Worm (Caenorhabditis elegans) whole organism, young adult: ENCODE data around the gene F43G6.17.
A peak's percentile ranks its signal among the peaks of the same experiment; 100 is the strongest.

ENCODE experiments used
- B0019.2 ChIP-seq: fragments of 200-800 bp; sonication (Bioruptor generic); conservative IDR thresholded peaks from 2 replicates; pipeline ENCODE4 v1.3.6; 2022; ENCODE audit warnings: missing genetic modification reagents, missing genetic modification characterization, missing compliant biosample characterization
- D2030.7 ChIP-seq: fragments of 200-800 bp; sonication (Bioruptor generic); IDR thresholded peaks from 2 replicates; pipeline ENCODE4 v1.3.6; 2022; ENCODE audit warnings: missing genetic modification reagents, missing genetic modification characterization, missing compliant biosample characterization
- F23B12.7 ChIP-seq: sonication (generic microtip); optimal IDR thresholded peaks from 2 replicates; lab custom pipeline; 2017; ENCODE audit warnings: missing genetic modification characterization, mild to moderate bottlenecking, missing compliant biosample characterization, antibody characterized with exemption, moderate library complexity; ENCODE audit not compliant: insufficient read depth
- F33H1.4 ChIP-seq: fragments of 200-800 bp; sonication (Bioruptor generic); IDR thresholded peaks from 2 replicates; pipeline ENCODE4 v1.3.6; 2022; ENCODE audit warnings: missing genetic modification reagents, missing genetic modification characterization, missing compliant biosample characterization
- F52B5.7 ChIP-seq: sonication (generic microtip); optimal IDR thresholded peaks from 2 replicates; lab custom pipeline; 2016; ENCODE audit warnings: mild to moderate bottlenecking, missing genetic modification characterization, missing compliant biosample characterization
- F55B11.4 ChIP-seq: sonication (generic microtip); optimal IDR thresholded peaks from 2 replicates; lab custom pipeline; 2016; ENCODE audit warnings: missing compliant biosample characterization, missing genetic modification characterization, borderline replicate concordance; ENCODE audit not compliant: insufficient read depth
- T07F8.4 ChIP-seq: sonication (generic microtip); optimal IDR thresholded peaks from 2 replicates; lab custom pipeline; 2016; ENCODE audit warnings: mild to moderate bottlenecking, missing genetic modification characterization, moderate library complexity, missing compliant biosample characterization
- Y53G8AR.9 ChIP-seq: fragments of 200-800 bp; sonication (Bioruptor generic); conservative IDR thresholded peaks from 2 replicates; pipeline ENCODE4 v1.3.6; 2022; ENCODE audit warnings: missing genetic modification reagents, missing genetic modification characterization, missing compliant biosample characterization
- Y67H2A.10 ChIP-seq: fragments of 200-800 bp; sonication (Bioruptor generic); conservative IDR thresholded peaks from 2 replicates; pipeline ENCODE4 v1.3.6; 2022; ENCODE audit warnings: missing genetic modification reagents, missing genetic modification characterization, missing compliant biosample characterization
- akir-1 ChIP-seq: fragments of 200-800 bp; sonication (Bioruptor generic); optimal IDR thresholded peaks from 2 replicates; lab custom pipeline; 2018; ENCODE audit warnings: mild to moderate bottlenecking, missing genetic modification characterization, moderate library complexity, missing compliant biosample characterization
- ama-1 ChIP-seq, 3 experiments: fragments of 150-350 bp in 1 of 3; sonication (generic microtip) in 2 of 3; optimal IDR thresholded peaks; 2 replicates each; lab custom pipeline; 2014 to 2018; ENCODE audit warnings: missing biosample characterization in 2 of 3, missing genetic modification characterization in 2 of 3, missing genetic modification reagents in 2 of 3
- aptf-2 ChIP-seq: fragments of 200-800 bp; sonication (Bioruptor generic); conservative IDR thresholded peaks from 2 replicates; pipeline ENCODE4 v1.3.6; 2022; ENCODE audit warnings: missing genetic modification reagents, missing genetic modification characterization, missing compliant biosample characterization
- aptf-3 ChIP-seq: fragments of 200-800 bp; sonication (Bioruptor generic); IDR thresholded peaks from 2 replicates; pipeline ENCODE4 v1.3.6; 2022; ENCODE audit warnings: missing genetic modification characterization, missing compliant biosample characterization
- attf-5 ChIP-seq: fragments of 200-800 bp; sonication (Bioruptor generic); optimal IDR thresholded peaks from 2 replicates; lab custom pipeline; 2018; ENCODE audit warnings: mild to moderate bottlenecking, missing genetic modification characterization, missing compliant biosample characterization
- cebp-1 ChIP-seq, 2 experiments: fragments of 200-800 bp in 1 of 2; sonication (Bioruptor generic) in 1 of 2; sonication (generic microtip) in 1 of 2; IDR thresholded peaks in 1 of 2; optimal IDR thresholded peaks in 1 of 2; 2 replicates each; pipeline versions ENCODE4 v1.3.6 to Lab custom; 2017 to 2022; ENCODE audit warnings: missing compliant biosample characterization in 2 of 2, missing genetic modification characterization in 2 of 2, mild to moderate bottlenecking in 1 of 2, missing genetic modification reagents in 1 of 2, moderate library complexity in 1 of 2
- ceh-100 ChIP-seq: fragments of 200-800 bp; sonication (Bioruptor generic); IDR thresholded peaks from 2 replicates; pipeline ENCODE4 v1.3.6; 2022; ENCODE audit warnings: missing genetic modification reagents, missing genetic modification characterization, missing compliant biosample characterization
- ceh-40 ChIP-seq: fragments of 200-800 bp; sonication (Bioruptor generic); IDR thresholded peaks from 2 replicates; pipeline ENCODE4 v1.3.6; 2022; ENCODE audit warnings: missing genetic modification characterization, missing compliant biosample characterization
- ceh-58 ChIP-seq: fragments of 200-800 bp; sonication (Bioruptor generic); IDR thresholded peaks from 2 replicates; pipeline ENCODE4 v1.3.6; 2022; ENCODE audit warnings: missing genetic modification characterization, missing compliant biosample characterization
- ceh-79 ChIP-seq: sonication (generic microtip); optimal IDR thresholded peaks from 2 replicates; lab custom pipeline; 2017; ENCODE audit warnings: mild to moderate bottlenecking, missing genetic modification characterization, missing compliant biosample characterization
- ceh-91 ChIP-seq: fragments of 200-800 bp; sonication (Bioruptor generic); IDR thresholded peaks from 2 replicates; pipeline ENCODE4 v1.3.6; 2022; ENCODE audit warnings: missing genetic modification reagents, missing genetic modification characterization, missing compliant biosample characterization
- dox-1 ChIP-seq: fragments of 200-800 bp; sonication (Bioruptor generic); IDR thresholded peaks from 2 replicates; pipeline ENCODE4 v1.3.6; 2022; ENCODE audit warnings: missing genetic modification reagents, missing genetic modification characterization, missing compliant biosample characterization
- egrh-3 ChIP-seq: fragments of 200-800 bp; sonication (Bioruptor generic); IDR thresholded peaks from 2 replicates; pipeline ENCODE4 v1.3.6; 2022; ENCODE audit warnings: missing genetic modification reagents, missing genetic modification characterization, missing compliant biosample characterization
- ets-4 ChIP-seq: fragments of 200-800 bp; sonication (Bioruptor generic); optimal IDR thresholded peaks from 2 replicates; lab custom pipeline; 2018; ENCODE audit warnings: mild to moderate bottlenecking, missing genetic modification characterization, missing compliant biosample characterization
- hlh-26 ChIP-seq: fragments of 200-800 bp; sonication (Bioruptor generic); conservative IDR thresholded peaks from 2 replicates; pipeline ENCODE4 v1.3.6; 2022; ENCODE audit warnings: missing genetic modification reagents, missing genetic modification characterization, missing compliant biosample characterization
- hmg-1.2 ChIP-seq: fragments of 200-800 bp; sonication (Bioruptor generic); IDR thresholded peaks from 2 replicates; pipeline ENCODE4 v1.3.6; 2022; ENCODE audit warnings: missing genetic modification reagents, missing genetic modification characterization, missing compliant biosample characterization
- lin-35 ChIP-seq, 3 experiments: fragments of 150-350 bp in 2 of 3; sonication (generic microtip) in 1 of 3; optimal IDR thresholded peaks; 2 replicates each; lab custom pipeline; 2014 to 2018; ENCODE audit warnings: missing biosample characterization in 3 of 3, missing genetic modification characterization in 3 of 3, missing genetic modification reagents in 3 of 3
- madf-6 ChIP-seq: fragments of 200-800 bp; sonication (Bioruptor generic); IDR thresholded peaks from 2 replicates; pipeline ENCODE4 v1.3.6; 2022; ENCODE audit warnings: missing genetic modification reagents, missing genetic modification characterization, missing compliant biosample characterization
- mcd-1 ChIP-seq: fragments of 200-800 bp; sonication (Bioruptor generic); IDR thresholded peaks from 2 replicates; pipeline ENCODE4 v1.3.6; 2022; ENCODE audit warnings: missing genetic modification reagents, missing genetic modification characterization, missing compliant biosample characterization
- mel-28 ChIP-seq: sonication (generic microtip); optimal IDR thresholded peaks from 2 replicates; lab custom pipeline; 2016; ENCODE audit warnings: borderline replicate concordance, mild to moderate bottlenecking, missing genetic modification characterization, missing compliant biosample characterization
- mes-4 ChIP-seq: sonication (generic microtip); optimal IDR thresholded peaks from 2 replicates; lab custom pipeline; 2016; ENCODE audit warnings: missing genotype, missing genetic modification characterization, missing compliant biosample characterization
- nfya-1 ChIP-seq: sonication (generic microtip); optimal IDR thresholded peaks from 2 replicates; lab custom pipeline; 2017; ENCODE audit warnings: antibody characterized with exemption, missing compliant biosample characterization, missing genetic modification characterization, borderline replicate concordance; ENCODE audit not compliant: insufficient read depth
- nfyb-1 ChIP-seq: fragments of 200-800 bp; sonication (Bioruptor generic); IDR thresholded peaks from 2 replicates; pipeline ENCODE4 v1.3.6; 2022; ENCODE audit warnings: missing genetic modification reagents, missing genetic modification characterization, missing compliant biosample characterization
- nhr-120 ChIP-seq: fragments of 200-800 bp; sonication (Bioruptor generic); IDR thresholded peaks from 2 replicates; pipeline ENCODE4 v1.3.6; 2022; ENCODE audit warnings: missing genetic modification characterization, missing compliant biosample characterization
- nhr-80 ChIP-seq: sonication (generic microtip); optimal IDR thresholded peaks from 2 replicates; lab custom pipeline; 2016; ENCODE audit warnings: missing genetic modification characterization, missing compliant biosample characterization
- pbrm-1 ChIP-seq: fragments of 200-800 bp; sonication (Bioruptor generic); IDR thresholded peaks from 2 replicates; pipeline ENCODE4 v1.3.6; 2022; ENCODE audit warnings: missing genetic modification reagents, missing genetic modification characterization, missing compliant biosample characterization
- rcor-1 ChIP-seq: fragments of 200-800 bp; sonication (Bioruptor generic); IDR thresholded peaks from 2 replicates; pipeline ENCODE4 v1.3.6; 2022; ENCODE audit warnings: missing genetic modification reagents, missing genetic modification characterization, missing compliant biosample characterization
- snpc-4 ChIP-seq, 5 experiments: fragments of 150-350 bp in 1 of 5; sonication (generic microtip) in 4 of 5; optimal IDR thresholded peaks; 2 replicates each; lab custom pipeline; 2014 to 2018; ENCODE audit warnings: missing genetic modification characterization in 5 of 5, missing biosample characterization in 3 of 5, antibody characterized with exemption in 2 of 5, mild to moderate bottlenecking in 2 of 5, missing compliant biosample characterization in 2 of 5, missing genotype in 2 of 5, moderate library complexity in 2 of 5, missing genetic modification reagents in 1 of 5
- tbp1 ChIP-seq: fragments of 200-800 bp; sonication (Bioruptor generic); optimal IDR thresholded peaks from 2 replicates; lab custom pipeline; 2018; ENCODE audit warnings: mild to moderate bottlenecking, missing genetic modification characterization, missing compliant biosample characterization
- xnd-1 ChIP-seq: sonication (generic microtip); optimal IDR thresholded peaks from 2 replicates; lab custom pipeline; 2016; ENCODE audit warnings: missing genotype, missing genetic modification reagents, missing genetic modification characterization, missing compliant biosample characterization
- zfh-2 ChIP-seq: fragments of 200-800 bp; sonication (Bioruptor generic); conservative IDR thresholded peaks from 2 replicates; pipeline ENCODE4 v1.3.6; 2022; ENCODE audit warnings: missing genetic modification reagents, missing genetic modification characterization, missing compliant biosample characterization
- ztf-18 ChIP-seq: sonication (generic microtip); optimal IDR thresholded peaks from 2 replicates; lab custom pipeline; 2016; ENCODE audit warnings: missing genotype, mild to moderate bottlenecking, missing genetic modification characterization, missing compliant biosample characterization
- ztf-3 ChIP-seq: fragments of 200-800 bp; sonication (Bioruptor generic); optimal IDR thresholded peaks from 2 replicates; lab custom pipeline; 2018; ENCODE audit warnings: mild to moderate bottlenecking, missing genetic modification characterization, missing compliant biosample characterization

The F43G6.17 gene

ce11 chrII:11810436-11810835 is 7.9 kb downstream of the F43G6.17 start, which contains the start of gene F43G6.7 (continued):
- TF ChIP-seq lin-35 (GFP tag; optimal IDR thresholded peaks at IDR 0.05; lab: Kevin White, UChicago), result no peak
- no peak for TF ChIP-seq ceh-40
- TF ChIP-seq aptf-3, result 0 out of 2 replicates have a peak, but pooled peaks have one; percentile 80
- TF ChIP-seq ets-4 (GFP tag; lab: Kevin White, UChicago), result no peak
- TF ChIP-seq hlh-26, result no peak
- TF ChIP-seq B0019.2 (GFP tag; lab: Robert Waterston, UW), result no peak
- no peak for TF ChIP-seq Y53G8AR.9 (GFP tag; lab: Robert Waterston, UW)
- TF ChIP-seq nfyb-1, result no peak
- TF ChIP-seq Y67H2A.10 (GFP tag; lab: Robert Waterston, UW), result no peak
- TF ChIP-seq nfya-1 (tag; lab: Kevin White, UChicago), result no peak
- TF ChIP-seq ceh-100 (GFP tag; lab: Robert Waterston, UW), result no peak
- TF ChIP-seq zfh-2 (GFP tag; lab: Robert Waterston, UW), result 0 out of 2 replicates have a peak, but pooled peaks have one; percentile 21
- TF ChIP-seq aptf-2, result peak; percentile 96

- TF ChIP-seq egrh-3 (GFP tag; lab: Robert Waterston, UW), result peak; percentile 20; the same call in 1 of the 2 replicates
- TF ChIP-seq zfh-2 (GFP tag; lab: Robert Waterston, UW), result peak; percentile 57; the same call in 1 of the 2 replicates
- no peak for TF ChIP-seq xnd-1
Measured at ce11 chrII:11811241-11811640, 8.7 kb downstream of the F43G6.17 start.

- TF ChIP-seq nhr-120 (GFP tag; lab: Robert Waterston, UW), result no peak
- TF ChIP-seq tbp1, result no peak
- TF ChIP-seq aptf-2, result no peak
- no peak for TF ChIP-seq mes-4 (tag; lab: Kevin White, UChicago)
- TF ChIP-seq aptf-3, result no peak
- TF ChIP-seq ztf-18, result peak; percentile 6
- no peak for TF ChIP-seq akir-1 (GFP tag; lab: Kevin White, UChicago)
- no peak for TF ChIP-seq ceh-100 (GFP tag; lab: Robert Waterston, UW)
- peak; percentile 80 for TF ChIP-seq attf-5 (GFP tag; lab: Kevin White, UChicago)
- no peak for TF ChIP-seq nhr-80 (tag; lab: Kevin White, UChicago)
- TF ChIP-seq dox-1, result 0 out of 2 replicates have a peak, but pooled peaks have one; percentile 42
- TF ChIP-seq rcor-1 (GFP tag; lab: Robert Waterston, UW), result 0 out of 2 replicates have a peak, but pooled peaks have one; percentile 14
- TF ChIP-seq ceh-79, result no peak
- no peak for TF ChIP-seq snpc-4 (GFP tag; optimal IDR thresholded peaks at IDR 0.05; lab: Kevin White, UChicago)
- no peak for TF ChIP-seq snpc-4 (tag; optimal IDR thresholded peaks at IDR 0.05; lab: Kevin White, UChicago)
- TF ChIP-seq ztf-3 (GFP tag; lab: Kevin White, UChicago), result no peak
- no peak for TF ChIP-seq T07F8.4 (tag; lab: Kevin White, UChicago)
- TF ChIP-seq F23B12.7 (tag; lab: Kevin White, UChicago), result no peak
- peak; percentile 59 for TF ChIP-seq pbrm-1
- TF ChIP-seq mcd-1 (GFP tag; lab: Robert Waterston, UW), result peak; percentile 45; the same call in 1 of the 2 replicates
- no peak for TF ChIP-seq F52B5.7 (tag; lab: Kevin White, UChicago)
- no peak for TF ChIP-seq F33H1.4
- TF ChIP-seq D2030.7, result no peak
- TF ChIP-seq ceh-91 (GFP tag; lab: Robert Waterston, UW), result no peak
- peak; percentile 35; the same call in 1 of the 2 replicates for TF ChIP-seq zfh-2 (GFP tag; lab: Robert Waterston, UW)
- TF ChIP-seq ceh-58 (GFP tag; lab: Robert Waterston, UW), result no peak
- TF ChIP-seq hmg-1.2, result peak; percentile 80
- TF ChIP-seq cebp-1 (GFP tag; IDR thresholded peaks at IDR 0.05; lab: Robert Waterston, UW), result no peak
- no peak for TF ChIP-seq cebp-1 (tag; optimal IDR thresholded peaks at IDR 0.05; lab: Kevin White, UChicago)
- TF ChIP-seq madf-6, result no peak
- TF ChIP-seq mel-28 (tag; lab: Kevin White, UChicago), result peak; percentile 28
- TF ChIP-seq xnd-1, result no peak
- TF ChIP-seq lin-35 (GFP tag; optimal IDR thresholded peaks at IDR 0.05; lab: Kevin White, UChicago), result no peak
- no peak for TF ChIP-seq F55B11.4 (tag; lab: Kevin White, UChicago)
- TF ChIP-seq ama-1 (optimal IDR thresholded peaks at IDR 0.05; lab: Kevin White, UChicago), result peak; percentile 83
- TF ChIP-seq ama-1 (GFP tag; optimal IDR thresholded peaks at IDR 0.05; lab: Kevin White, UChicago), result no peak
Measured at ce11 chrII:11813895-11814369, 11.4 kb downstream of the F43G6.17 start, which contains the start of gene F43G6.8. TSS of gene F43G6.8 (minus strand) at chrII:11814092.
